Fruit fly (Drosophila melanogaster) whole organism, embryonic: Measurements from ENCODE around the gene RluA-1.

Source experiments
- CG10267 ChIP-seq: fragments of 200-800 bp; sonication (Bioruptor generic); optimal IDR thresholded peaks from 2 replicates; lab custom pipeline; 2018; ENCODE audit warnings: missing biosample characterization, mild to moderate bottlenecking, missing genetic modification characterization, moderate library complexity
- CG10431 ChIP-seq: fragments of 200-800 bp; sonication (Bioruptor generic); optimal IDR thresholded peaks from 3 replicates; lab custom pipeline; 2018; ENCODE audit warnings: missing biosample characterization, mild to moderate bottlenecking, missing genetic modification characterization
- CG11398 ChIP-seq: fragments of 200-800 bp; sonication (Bioruptor generic); optimal IDR thresholded peaks from 2 replicates; lab custom pipeline; 2016; ENCODE audit warnings: missing biosample characterization, missing genetic modification characterization
- CG11695 ChIP-seq: fragments of 200-800 bp; sonication (Bioruptor generic); IDR thresholded peaks from 3 replicates; pipeline ENCODE4 v1.3.6; 2022; ENCODE audit warnings: missing biosample characterization, missing genetic modification characterization
- CG12071 ChIP-seq: fragments of 200-800 bp; sonication (Bioruptor generic); optimal IDR thresholded peaks from 3 replicates; lab custom pipeline; 2018; ENCODE audit warnings: missing biosample characterization, mild to moderate bottlenecking, missing genetic modification characterization
- CG12155 ChIP-seq: fragments of 200-800 bp; sonication (Bioruptor generic); optimal IDR thresholded peaks from 3 replicates; lab custom pipeline; 2016; ENCODE audit warnings: missing biosample characterization, missing genetic modification characterization
- CG12769 ChIP-seq: fragments of 200-800 bp; sonication (Bioruptor generic); optimal IDR thresholded peaks from 2 replicates; lab custom pipeline; 2019; ENCODE audit warnings: missing biosample characterization, mild to moderate bottlenecking, missing genetic modification characterization, moderate library complexity
- CG14014 ChIP-seq: fragments of 200-800 bp; sonication (Bioruptor generic); IDR thresholded peaks from 2 replicates; pipeline ENCODE4 v1.3.6; 2022; ENCODE audit warnings: missing biosample characterization, missing genetic modification characterization
- CG15073 ChIP-seq: fragments of 200-800 bp; sonication (Bioruptor generic); optimal IDR thresholded peaks from 2 replicates; lab custom pipeline; 2016; ENCODE audit warnings: missing biosample characterization, missing genetic modification characterization
- CG15601 ChIP-seq: fragments of 200-800 bp; sonication (Bioruptor generic); optimal IDR thresholded peaks from 3 replicates; lab custom pipeline; 2019; ENCODE audit warnings: missing biosample characterization, mild to moderate bottlenecking, missing genetic modification characterization, moderate library complexity
- CG32532 ChIP-seq: fragments of 200-800 bp; sonication (Bioruptor generic); IDR thresholded peaks from 2 replicates; pipeline ENCODE4 v1.3.6; 2022; ENCODE audit warnings: missing biosample characterization, missing genetic modification characterization
- CG32772 ChIP-seq: fragments of 200-800 bp; sonication (Bioruptor generic); IDR thresholded peaks from 2 replicates; pipeline ENCODE4 v1.3.6; 2022; ENCODE audit warnings: missing biosample characterization, missing genetic modification characterization
- CG5180 ChIP-seq: fragments of 200-800 bp; sonication (Bioruptor generic); optimal IDR thresholded peaks from 3 replicates; lab custom pipeline; 2017; ENCODE audit warnings: missing biosample characterization, missing genetic modification characterization, mild to moderate bottlenecking, moderate library complexity, missing genetic modification reagents
- CG7963 ChIP-seq: fragments of 200-800 bp; sonication (Bioruptor generic); IDR thresholded peaks from 3 replicates; pipeline ENCODE4 v1.3.6; 2022; ENCODE audit warnings: missing biosample characterization, missing genetic modification characterization; ENCODE audit not compliant: partially characterized antibody
- CG7987 ChIP-seq: fragments of 200-800 bp; sonication (Bioruptor generic); optimal IDR thresholded peaks from 2 replicates; lab custom pipeline; 2018; ENCODE audit warnings: missing biosample characterization, mild to moderate bottlenecking, missing genetic modification characterization, moderate library complexity
- CG8478 ChIP-seq: fragments of >200 bp; optimal IDR thresholded peaks from 2 replicates; lab custom pipeline; 2018
- CG8765 ChIP-seq: fragments of 200-800 bp; sonication (Bioruptor generic); IDR thresholded peaks from 2 replicates; pipeline ENCODE4 v1.3.6; 2022; ENCODE audit warnings: missing biosample characterization, missing genetic modification characterization
- CG9437 ChIP-seq: fragments of 200-800 bp; sonication (Bioruptor generic); optimal IDR thresholded peaks from 2 replicates; lab custom pipeline; 2018; ENCODE audit warnings: missing biosample characterization, mild to moderate bottlenecking, missing genetic modification characterization
- CrebB ChIP-seq: fragments of 200-800 bp; sonication (Bioruptor generic); optimal IDR thresholded peaks from 3 replicates; lab custom pipeline; 2018; ENCODE audit warnings: missing biosample characterization, mild to moderate bottlenecking, missing genetic modification characterization
- D ChIP-seq, 2 experiments: fragments of 200-800 bp in 1 of 2; fragments of >200 bp in 1 of 2; sonication (Bioruptor generic) in 1 of 2; optimal IDR thresholded peaks; 2 replicates in 1 of 2; 3 replicates in 1 of 2; lab custom pipeline; 2017; ENCODE audit warnings: mild to moderate bottlenecking in 1 of 2, missing biosample characterization in 1 of 2, missing genetic modification characterization in 1 of 2, missing genetic modification reagents in 1 of 2
- Ets65A ChIP-seq: fragments of 200-800 bp; sonication (Bioruptor generic); peaks from one replicate; lab custom pipeline; 2016; ENCODE audit warnings: missing biosample characterization, missing genetic modification characterization
- HLH3B ChIP-seq: fragments of 200-800 bp; sonication (Bioruptor generic); IDR thresholded peaks from 2 replicates; pipeline ENCODE4 v1.3.6; 2022; ENCODE audit warnings: missing biosample characterization, missing genetic modification characterization
- HLH4C ChIP-seq: fragments of 200-800 bp; sonication (Bioruptor generic); IDR thresholded peaks from 3 replicates; pipeline ENCODE4 v1.3.6; 2022; ENCODE audit warnings: missing biosample characterization, missing genetic modification characterization; ENCODE audit not compliant: partially characterized antibody
- Hr78 ChIP-seq, 2 experiments: fragments of 200-800 bp in 1 of 2; fragments of >200 bp in 1 of 2; sonication (Bioruptor generic) in 1 of 2; optimal IDR thresholded peaks; 2 replicates each; lab custom pipeline; 2017 to 2019; ENCODE audit warnings: missing biosample characterization in 2 of 2, missing genetic modification characterization in 2 of 2, mild to moderate bottlenecking in 1 of 2, moderate library complexity in 1 of 2
- Lpt ChIP-seq: fragments of >200 bp; optimal IDR thresholded peaks from 2 replicates; lab custom pipeline; 2018; ENCODE audit warnings: missing biosample characterization, missing genetic modification characterization
- MESR4 ChIP-seq: fragments of 200-800 bp; sonication (Bioruptor generic); optimal IDR thresholded peaks from 2 replicates; lab custom pipeline; 2018; ENCODE audit warnings: missing biosample characterization, mild to moderate bottlenecking, missing genetic modification characterization, moderate library complexity
- Scr ChIP-seq: fragments of 200-800 bp; sonication (Bioruptor generic); IDR thresholded peaks from 2 replicates; pipeline ENCODE4 v1.3.6; 2022; ENCODE audit warnings: missing biosample characterization, missing genetic modification characterization; ENCODE audit not compliant: partially characterized antibody
- abd-A ChIP-seq: fragments of 200-800 bp; sonication (Bioruptor generic); optimal IDR thresholded peaks from 3 replicates; lab custom pipeline; 2019; ENCODE audit warnings: missing biosample characterization, mild to moderate bottlenecking, missing genetic modification characterization, moderate library complexity
- caup ChIP-seq: fragments of 200-800 bp; sonication (Bioruptor generic); optimal IDR thresholded peaks from 3 replicates; lab custom pipeline; 2017; ENCODE audit warnings: missing biosample characterization, mild to moderate bottlenecking, missing genetic modification characterization, moderate library complexity; ENCODE audit not compliant: severe bottlenecking
- cwo ChIP-seq: fragments of 200-800 bp; sonication (Bioruptor generic); optimal IDR thresholded peaks from 3 replicates; lab custom pipeline; 2017; ENCODE audit warnings: missing biosample characterization, missing genetic modification characterization, mild to moderate bottlenecking, moderate library complexity, missing genetic modification reagents
- dpn ChIP-seq, 2 experiments: fragments of 200-800 bp; sonication (Bioruptor generic); optimal IDR thresholded peaks; 3 replicates each; lab custom pipeline; 2016; ENCODE audit warnings: missing biosample characterization in 2 of 2, missing genetic modification characterization in 2 of 2
- en ChIP-seq: fragments of 200-800 bp; sonication (Bioruptor generic); optimal IDR thresholded peaks from 2 replicates; lab custom pipeline; 2016; ENCODE audit warnings: missing biosample characterization, missing genetic modification characterization
- esg ChIP-seq: fragments of 200-800 bp; sonication (Bioruptor generic); conservative IDR thresholded peaks from 2 replicates; pipeline ENCODE4 v1.3.6; 2022; ENCODE audit warnings: missing biosample characterization, missing genetic modification characterization
- gcm2 ChIP-seq: fragments of 200-800 bp; sonication (Bioruptor generic); optimal IDR thresholded peaks from 2 replicates; lab custom pipeline; 2016; ENCODE audit warnings: missing biosample characterization, missing genetic modification characterization
- grn ChIP-seq: fragments of 200-800 bp; sonication (Bioruptor generic); optimal IDR thresholded peaks from 3 replicates; lab custom pipeline; 2017; ENCODE audit warnings: missing biosample characterization, missing genetic modification characterization
- hth ChIP-seq: fragments of >200 bp; optimal IDR thresholded peaks from 2 replicates; lab custom pipeline; 2017; ENCODE audit warnings: inconsistent platforms
- mirr ChIP-seq: fragments of 200-800 bp; sonication (Bioruptor generic); optimal IDR thresholded peaks from 3 replicates; lab custom pipeline; 2018; ENCODE audit warnings: missing biosample characterization, mild to moderate bottlenecking, missing genetic modification characterization
- nau ChIP-seq: fragments of 200-800 bp; sonication (Bioruptor generic); optimal IDR thresholded peaks from 3 replicates; lab custom pipeline; 2017; ENCODE audit warnings: missing biosample characterization, mild to moderate bottlenecking, missing genetic modification characterization, missing genetic modification reagents
- pfk ChIP-seq: fragments of 200-800 bp; sonication (Bioruptor generic); optimal IDR thresholded peaks from 2 replicates; lab custom pipeline; 2018; ENCODE audit warnings: missing biosample characterization, mild to moderate bottlenecking, missing genetic modification characterization, moderate library complexity
- pita ChIP-seq: fragments of 200-800 bp; sonication (Bioruptor generic); optimal IDR thresholded peaks from 2 replicates; lab custom pipeline; 2017; ENCODE audit warnings: missing biosample characterization, mild to moderate bottlenecking, missing genetic modification characterization
- pros ChIP-seq: fragments of 200-800 bp; sonication (Bioruptor generic); optimal IDR thresholded peaks from 3 replicates; lab custom pipeline; 2019; ENCODE audit warnings: missing biosample characterization, mild to moderate bottlenecking, missing genetic modification characterization, moderate library complexity
- sd ChIP-seq: fragments of 200-800 bp; sonication (Bioruptor generic); optimal IDR thresholded peaks from 3 replicates; lab custom pipeline; 2018; ENCODE audit warnings: missing biosample characterization, mild to moderate bottlenecking, missing genetic modification characterization, moderate library complexity
- seq ChIP-seq: fragments of 200-800 bp; sonication (Bioruptor generic); IDR thresholded peaks from 2 replicates; pipeline ENCODE4 v1.3.6; 2022; ENCODE audit warnings: missing biosample characterization, missing genetic modification characterization
- slou ChIP-seq: fragments of 200-800 bp; sonication (Bioruptor generic); optimal IDR thresholded peaks from 3 replicates; lab custom pipeline; 2016; ENCODE audit warnings: missing biosample characterization, missing genetic modification characterization
- sob ChIP-seq: fragments of 200-800 bp; sonication (Bioruptor generic); IDR thresholded peaks from 2 replicates; pipeline ENCODE4 v1.3.6; 2022; ENCODE audit warnings: missing biosample characterization, missing genetic modification characterization
- ttk ChIP-seq: fragments of 200-800 bp; sonication (Bioruptor generic); IDR thresholded peaks from 2 replicates; pipeline ENCODE4 v2.1.2; 2022; ENCODE audit warnings: missing biosample characterization, missing genetic modification characterization
- twi ChIP-seq: fragments of 200-800 bp; optimal IDR thresholded peaks from 2 replicates; lab custom pipeline; 2019; ENCODE audit warnings: missing biosample characterization, mild to moderate bottlenecking, missing genetic modification characterization, moderate library complexity
- tx ChIP-seq: fragments of 200-800 bp; sonication (Bioruptor generic); optimal IDR thresholded peaks from 2 replicates; lab custom pipeline; 2016; ENCODE audit warnings: missing biosample characterization, missing genetic modification characterization
- unpg ChIP-seq: fragments of 200-800 bp; sonication (Bioruptor generic); optimal IDR thresholded peaks from 3 replicates; lab custom pipeline; 2018; ENCODE audit warnings: missing biosample characterization, mild to moderate bottlenecking, missing genetic modification characterization, moderate library complexity

The RluA-1 gene

dm6 chr2L:10430802-10431476 is 43.2 kb downstream of the RluA-1 start, which contains the start of the genes Bug22 and TfIIB (continued):
- no peak for TF ChIP-seq Scr (GFP tag; lab: Robert Waterston, UW)
- no peak for TF ChIP-seq gcm2 (GFP tag; lab: Kevin White, UChicago)
- TF ChIP-seq CG7963 (GFP tag; lab: Robert Waterston, UW) = no peak
- TF ChIP-seq abd-A (tag; lab: Kevin White, UChicago) = no peak
- TF ChIP-seq Ets65A (GFP tag; lab: Kevin White, UChicago) = peak; percentile 94
- TF ChIP-seq pros (GFP tag; lab: Kevin White, UChicago) = no peak
- no peak for TF ChIP-seq seq (GFP tag; lab: Robert Waterston, UW)
- peak; percentile 41; the same call in 1 of the 2 replicates for TF ChIP-seq esg (GFP tag; lab: Robert Waterston, UW)
- TF ChIP-seq mirr (GFP tag; lab: Kevin White, UChicago) = peak; percentile 45
- TF ChIP-seq tx = peak; percentile 46
- TF ChIP-seq pita = no peak
- no peak for TF ChIP-seq CG15073
- peak; percentile 72 for TF ChIP-seq CG12155 (GFP tag; lab: Kevin White, UChicago)
- TF ChIP-seq MESR4 (GFP tag; lab: Kevin White, UChicago) = peak; percentile 45
- TF ChIP-seq CG11695 (GFP tag; lab: Robert Waterston, UW) = no peak
- TF ChIP-seq grn (GFP tag; lab: Kevin White, UChicago) = no peak
- no peak for TF ChIP-seq cwo (GFP tag; lab: Kevin White, UChicago)
- peak; percentile 45; the same call in 1 of the 2 replicates for TF ChIP-seq CG32772
- TF ChIP-seq CG8765 (GFP tag; lab: Robert Waterston, UW) = no peak
- peak; percentile 46 to 84 for TF ChIP-seq dpn (GFP tag; optimal IDR thresholded peaks at IDR 0.05; lab: Kevin White, UChicago)
- TF ChIP-seq CG14014 (GFP tag; lab: Robert Waterston, UW) = peak; percentile 71
- TF ChIP-seq sd (tag; lab: Kevin White, UChicago) = no peak
- no peak for TF ChIP-seq CG8478 (lab: Kevin White, UChicago)
- no peak for TF ChIP-seq en (GFP tag; lab: Kevin White, UChicago)
- TF ChIP-seq CG10267 (tag; lab: Kevin White, UChicago) = peak; percentile 56
- TF ChIP-seq HLH3B = peak; percentile 58
- peak; percentile 34 for TF ChIP-seq CG9437 (GFP tag; lab: Kevin White, UChicago)
- no peak for TF ChIP-seq CG5180 (GFP tag; lab: Kevin White, UChicago)
- peak; percentile 25 for TF ChIP-seq CG7987 (GFP tag; lab: Kevin White, UChicago)
- no peak for TF ChIP-seq Lpt (GFP tag; lab: Kevin White, UChicago)
- TF ChIP-seq sob = peak; percentile 68
- TF ChIP-seq hth (lab: Kevin White, UChicago) = no peak
- TF ChIP-seq HLH4C (GFP tag; lab: Robert Waterston, UW) = 0 out of 3 replicates have a peak, but pooled peaks have one; percentile 33
- peak; percentile 32 for TF ChIP-seq twi (tag; lab: Kevin White, UChicago)
- peak; percentile 61 for TF ChIP-seq CG15601
- TF ChIP-seq CG32532 (GFP tag; lab: Robert Waterston, UW) = peak; percentile 74
- TF ChIP-seq CrebB = peak; percentile 14
- no peak for TF ChIP-seq caup (GFP tag; lab: Kevin White, UChicago)
- TF ChIP-seq CG10431 (GFP tag; lab: Kevin White, UChicago) = peak; percentile 18
- peak; percentile 93 for TF ChIP-seq pfk (GFP tag; lab: Kevin White, UChicago)
- no peak for TF ChIP-seq CG12071 (GFP tag; lab: Kevin White, UChicago)
- TF ChIP-seq D (optimal IDR thresholded peaks at IDR 0.05; lab: Kevin White, UChicago) = no peak
- peak; percentile 23 for TF ChIP-seq D (GFP tag; optimal IDR thresholded peaks at IDR 0.05; lab: Kevin White, UChicago)
- no peak for TF ChIP-seq Hr78 (GFP tag; optimal IDR thresholded peaks at IDR 0.05; lab: Kevin White, UChicago)
- no peak for TF ChIP-seq CG11398 (GFP tag; lab: Kevin White, UChicago)
- no peak for TF ChIP-seq CG12769 (tag; lab: Kevin White, UChicago)
- peak; percentile 59 for TF ChIP-seq unpg (GFP tag; lab: Kevin White, UChicago)
- TF ChIP-seq slou (GFP tag; lab: Kevin White, UChicago) = peak; percentile 62
- peak; percentile 3 for TF ChIP-seq nau (GFP tag; lab: Kevin White, UChicago)
- TF ChIP-seq ttk = peak; percentile 61
